Worm (Caenorhabditis elegans) whole organism, L1 larva: ENCODE results near the gene dgk-1.
A peak's percentile ranks its signal among the peaks of the same experiment; 100 is the strongest.

Experiments used
- efl-1 ChIP-seq, 4 experiments: fragments of 150-350 bp; optimal IDR thresholded peaks in 3 of 4; peaks in 1 of 4; 1 replicate in 1 of 4; 2 replicates in 3 of 4; lab custom pipeline; 2014; ENCODE audit warnings: missing biosample characterization in 2 of 4, missing genetic modification characterization in 2 of 4, missing genetic modification reagents in 2 of 4
- elt-2 ChIP-seq: sonication (generic microtip); optimal IDR thresholded peaks from 2 replicates; lab custom pipeline; 2016; ENCODE audit warnings: missing genetic modification characterization, mild to moderate bottlenecking, inconsistent platforms, missing compliant biosample characterization, missing genetic modification reagents
- hlh-17 ChIP-seq: fragments of 200-800 bp; sonication (Bioruptor generic); optimal IDR thresholded peaks from 2 replicates; lab custom pipeline; 2018; ENCODE audit warnings: missing genetic modification characterization, mild to moderate bottlenecking, missing compliant biosample characterization, moderate library complexity, borderline replicate concordance
- lin-13 ChIP-seq: fragments of 150-350 bp; optimal IDR thresholded peaks from 2 replicates; lab custom pipeline; 2014; ENCODE audit warnings: missing biosample characterization, missing genetic modification reagents, missing genetic modification characterization
- lin-35 ChIP-seq, 2 experiments: fragments of 150-350 bp; optimal IDR thresholded peaks; 2 replicates each; lab custom pipeline; 2014; ENCODE audit warnings: missing biosample characterization in 2 of 2, missing genetic modification characterization in 2 of 2, missing genetic modification reagents in 2 of 2
- nhr-20 ChIP-seq: sonication (generic microtip); optimal IDR thresholded peaks from 2 replicates; lab custom pipeline; 2016; ENCODE audit warnings: mild to moderate bottlenecking, missing genetic modification characterization, missing compliant biosample characterization
- pax-3 ChIP-seq: fragments of 200-800 bp; sonication (Bioruptor generic); optimal IDR thresholded peaks from 2 replicates; lab custom pipeline; 2018; ENCODE audit warnings: mild to moderate bottlenecking, missing genetic modification characterization, moderate library complexity, missing compliant biosample characterization
- snpc-4 ChIP-seq: fragments of 150-350 bp; optimal IDR thresholded peaks from 2 replicates; lab custom pipeline; 2014; ENCODE audit warnings: missing biosample characterization, missing genetic modification characterization
- sox-4 ChIP-seq: sonication (generic microtip); optimal IDR thresholded peaks from 2 replicates; lab custom pipeline; 2016; ENCODE audit warnings: missing genetic modification characterization, missing compliant biosample characterization

dgk-1 gene

DNA sequence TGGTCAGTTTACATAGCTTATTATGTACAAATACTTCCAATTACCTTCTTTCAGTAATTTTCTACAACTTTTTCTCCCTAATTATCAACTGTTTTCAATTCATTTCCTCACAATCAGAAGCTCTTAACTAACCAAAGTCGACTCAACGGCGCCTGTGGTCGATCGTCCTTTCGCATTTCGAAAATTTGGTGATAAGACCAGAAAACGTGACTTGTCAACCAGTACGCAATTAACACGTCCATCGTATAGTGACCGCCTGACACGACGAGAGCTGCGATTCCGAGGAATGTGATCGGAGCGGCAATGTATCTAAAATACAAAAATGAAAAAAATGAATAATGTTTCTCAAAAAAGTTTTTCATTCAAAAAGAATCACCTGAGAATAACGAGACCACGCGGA lies 45.6 kb downstream of the dgk-1 start:
- TF ChIP-seq elt-2 (tag; lab: Kevin White, UChicago) (peak; percentile 72), lin-35 (GFP tag; optimal IDR thresholded peaks at IDR 0.05; lab: Kevin White, UChicago) (peak in 1 of 2 experiments; percentile 49), efl-1 (optimal IDR thresholded peaks at IDR 0.05; lab: Kevin White, UChicago) (no peak), efl-1 (GFP tag; optimal IDR thresholded peaks at IDR 0.05 in 1 of 2; lab: Kevin White, UChicago) (peak in 1 of 2 experiments; percentile 91), pax-3 (no peak), nhr-20 (tag; lab: Kevin White, UChicago) (peak; percentile 5)
- TF ChIP-seq, all 84 proteins: peak for 4

DNA sequence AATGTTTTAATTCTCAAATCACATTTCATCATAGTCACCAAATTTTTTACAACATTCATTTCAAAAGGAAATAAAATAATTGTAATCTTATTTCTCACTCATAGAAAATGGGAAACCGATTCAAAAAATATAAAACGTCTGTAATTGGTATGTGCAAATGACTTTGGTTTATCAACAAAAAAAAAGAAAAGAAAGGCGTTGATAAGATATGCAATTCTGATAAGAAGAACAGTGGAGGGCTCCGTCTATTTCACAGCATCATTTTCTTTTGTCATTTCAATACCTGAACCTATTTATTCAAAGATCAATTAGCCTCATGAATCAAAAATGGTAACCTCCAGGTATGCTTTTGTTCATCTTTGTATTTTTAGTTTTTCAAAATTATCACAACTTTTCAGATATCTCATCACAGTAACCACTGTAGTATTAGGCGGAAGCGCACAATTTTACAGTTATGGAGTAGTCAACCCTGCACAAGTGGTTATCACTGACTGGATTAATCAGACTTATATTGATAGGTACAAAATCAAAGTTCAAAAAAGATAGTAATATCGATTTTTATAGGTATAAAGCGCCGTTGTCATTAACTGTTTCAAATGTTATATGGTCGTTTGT lies 52.9 kb downstream of the dgk-1 start, which contains the start of gene F53H8.3:
TSS of gene F53H8.3 (plus strand) at position 275 of the 615 bp plus-strand sequence.
- TF ChIP-seq lin-13 (no peak), elt-2 (tag; lab: Kevin White, UChicago) (peak; percentile 87)

DNA sequence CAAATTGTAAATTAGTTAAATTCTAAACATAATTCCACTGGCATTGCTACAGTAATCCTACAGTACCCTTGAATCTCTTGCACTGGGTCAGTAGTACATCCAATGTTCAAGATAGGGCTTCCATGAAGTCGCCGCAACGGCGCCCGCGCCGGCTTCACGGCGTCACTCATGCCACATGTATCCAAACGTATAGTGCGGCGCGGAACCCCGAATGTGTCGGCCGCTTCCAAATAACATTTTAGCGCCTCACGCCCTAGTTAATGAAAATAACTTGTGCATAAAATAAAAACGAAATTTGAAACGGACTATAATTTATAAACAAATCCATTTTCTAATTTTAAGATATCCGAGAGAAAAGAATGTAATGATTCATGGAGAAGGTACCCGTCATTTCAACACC lies 55.2 kb downstream of the dgk-1 start:
- TF ChIP-seq sox-4 (tag; lab: Kevin White, UChicago), result no peak
- peak; percentile 22 for TF ChIP-seq hlh-17 (GFP tag; lab: Kevin White, UChicago)
- TF ChIP-seq snpc-4, result peak; percentile 87
